Fruit fly (Drosophila melanogaster) whole organism, embryonic: ENCODE measurements around the gene CG1024.

Experiments used
- Awh ChIP-seq: fragments of 200-800 bp; sonication (Bioruptor generic); IDR thresholded peaks from 2 replicates; pipeline ENCODE4, ENCODE4 v1.3.6; 2022; ENCODE audit warnings: missing biosample characterization, missing genetic modification characterization
- BEAF-32 ChIP-seq: fragments of 200-800 bp; sonication (Bioruptor generic); optimal IDR thresholded peaks from 3 replicates; lab custom pipeline; 2017; ENCODE audit warnings: missing biosample characterization, missing genetic modification characterization, mild to moderate bottlenecking, moderate library complexity, missing genetic modification reagents
- Bgb ChIP-seq: fragments of 200-800 bp; sonication (Bioruptor generic); IDR thresholded peaks from 2 replicates; pipeline ENCODE4 v1.3.6; 2022; ENCODE audit warnings: missing biosample characterization, missing genetic modification characterization; ENCODE audit not compliant: partially characterized antibody
- CG10267 ChIP-seq: fragments of 200-800 bp; sonication (Bioruptor generic); optimal IDR thresholded peaks from 2 replicates; lab custom pipeline; 2018; ENCODE audit warnings: missing biosample characterization, mild to moderate bottlenecking, missing genetic modification characterization, moderate library complexity
- CG14710 ChIP-seq: fragments of 200-800 bp; sonication (Bioruptor generic); optimal IDR thresholded peaks from 3 replicates; lab custom pipeline; 2019; ENCODE audit warnings: missing biosample characterization, mild to moderate bottlenecking, missing genetic modification characterization, moderate library complexity
- CG14860 ChIP-seq: fragments of 200-800 bp; sonication (Bioruptor generic); IDR thresholded peaks from 3 replicates; pipeline ENCODE4 v1.3.6; 2022; ENCODE audit warnings: missing biosample characterization, missing genetic modification characterization; ENCODE audit not compliant: partially characterized antibody
- CG15514 ChIP-seq: fragments of 200-800 bp; sonication (Bioruptor generic); optimal IDR thresholded peaks from 3 replicates; lab custom pipeline; 2017; ENCODE audit warnings: missing biosample characterization, missing genetic modification characterization, mild to moderate bottlenecking, moderate library complexity, missing genetic modification reagents
- CG17186 ChIP-seq: fragments of 200-800 bp; sonication (Bioruptor generic); optimal IDR thresholded peaks from 3 replicates; lab custom pipeline; 2017; ENCODE audit warnings: missing biosample characterization, missing genetic modification reagents, missing genetic modification characterization
- CG17612 ChIP-seq: fragments of 200-800 bp; sonication (Bioruptor generic); IDR thresholded peaks from 2 replicates; pipeline ENCODE4 v1.3.6; 2022; ENCODE audit warnings: missing biosample characterization, missing genetic modification characterization
- CG2116 ChIP-seq: fragments of 200-800 bp; sonication (Bioruptor generic); optimal IDR thresholded peaks from 3 replicates; lab custom pipeline; 2018; ENCODE audit warnings: missing biosample characterization, mild to moderate bottlenecking, missing genetic modification characterization
- CG2120 ChIP-seq: fragments of 200-800 bp; sonication (Bioruptor generic); optimal IDR thresholded peaks from 3 replicates; lab custom pipeline; 2016; ENCODE audit warnings: missing biosample characterization, missing genetic modification characterization
- CG2129 ChIP-seq: fragments of 200-800 bp; sonication (Bioruptor generic); IDR thresholded peaks from 2 replicates; pipeline ENCODE4 v1.3.6; 2022; ENCODE audit warnings: missing biosample characterization, missing genetic modification characterization; ENCODE audit not compliant: partially characterized antibody
- CG30020 ChIP-seq: fragments of 200-800 bp; optimal IDR thresholded peaks from 2 replicates; lab custom pipeline; 2019; ENCODE audit warnings: missing biosample characterization, mild to moderate bottlenecking, missing genetic modification characterization, moderate library complexity
- CG32767 ChIP-seq: fragments of 200-800 bp; sonication (Bioruptor generic); IDR thresholded peaks from 2 replicates; pipeline ENCODE4 v1.3.6; 2022; ENCODE audit warnings: missing biosample characterization, missing genetic modification characterization
- CG42726 ChIP-seq: fragments of 200-800 bp; sonication (Bioruptor generic); IDR thresholded peaks from 2 replicates; pipeline ENCODE4 v1.3.6; 2022; ENCODE audit warnings: missing biosample characterization, missing genetic modification characterization; ENCODE audit not compliant: partially characterized antibody
- CG7963 ChIP-seq: fragments of 200-800 bp; sonication (Bioruptor generic); IDR thresholded peaks from 3 replicates; pipeline ENCODE4 v1.3.6; 2022; ENCODE audit warnings: missing biosample characterization, missing genetic modification characterization; ENCODE audit not compliant: partially characterized antibody
- CG8290 ChIP-seq, 3 experiments: fragments of 200-800 bp; sonication (Bioruptor generic); optimal IDR thresholded peaks; 2 replicates each; lab custom pipeline; 2016 to 2019; ENCODE audit warnings: missing biosample characterization in 3 of 3, missing genetic modification characterization in 3 of 3, mild to moderate bottlenecking in 2 of 3, moderate library complexity in 1 of 3
- CHES-1-like ChIP-seq: fragments of 200-800 bp; sonication (Bioruptor generic); optimal IDR thresholded peaks from 2 replicates; lab custom pipeline; 2016; ENCODE audit warnings: missing biosample characterization, missing genetic modification characterization
- CTCF ChIP-seq: fragments of 200-800 bp; sonication (Bioruptor generic); optimal IDR thresholded peaks from 2 replicates; lab custom pipeline; 2017; ENCODE audit warnings: missing biosample characterization, mild to moderate bottlenecking, missing genetic modification characterization, moderate library complexity
- CoRest ChIP-seq: fragments of 200-800 bp; sonication (Bioruptor generic); optimal IDR thresholded peaks from 3 replicates; lab custom pipeline; 2018; ENCODE audit warnings: missing biosample characterization, mild to moderate bottlenecking, missing genetic modification characterization, moderate library complexity
- Dll ChIP-seq: fragments of 200-800 bp; sonication (Bioruptor generic); IDR thresholded peaks from 4 replicates; pipeline ENCODE4 v1.3.6; 2022; ENCODE audit warnings: missing biosample characterization, missing genetic modification characterization; ENCODE audit not compliant: partially characterized antibody
- Doc2 ChIP-seq: fragments of 200-800 bp; sonication (Bioruptor generic); IDR thresholded peaks from 2 replicates; pipeline ENCODE4 v1.3.6; 2022; ENCODE audit warnings: missing biosample characterization, missing genetic modification characterization
- Doc3 ChIP-seq: fragments of 200-800 bp; sonication (Bioruptor generic); IDR thresholded peaks from 3 replicates; pipeline ENCODE4 v1.3.6; 2022; ENCODE audit warnings: missing biosample characterization, missing genetic modification characterization; ENCODE audit not compliant: partially characterized antibody
- Drgx ChIP-seq: fragments of 200-800 bp; sonication (Bioruptor generic); IDR thresholded peaks from 2 replicates; pipeline ENCODE4 v1.3.6; 2022; ENCODE audit warnings: missing biosample characterization, missing genetic modification characterization
- Ets97D ChIP-seq: fragments of 200-800 bp; sonication (Bioruptor generic); optimal IDR thresholded peaks from 3 replicates; lab custom pipeline; 2016; ENCODE audit warnings: missing biosample characterization, missing genetic modification characterization
- HmgZ ChIP-seq: fragments of 200-800 bp; sonication (Bioruptor generic); optimal IDR thresholded peaks from 2 replicates; lab custom pipeline; 2018; ENCODE audit warnings: missing biosample characterization, mild to moderate bottlenecking, missing genetic modification characterization
- Lhr ChIP-seq: fragments of 200-800 bp; sonication (Bioruptor generic); optimal IDR thresholded peaks from 3 replicates; lab custom pipeline; 2017; ENCODE audit warnings: mild to moderate bottlenecking, missing biosample characterization, missing genetic modification reagents, missing genetic modification characterization
- MESR4 ChIP-seq: fragments of 200-800 bp; sonication (Bioruptor generic); optimal IDR thresholded peaks from 2 replicates; lab custom pipeline; 2018; ENCODE audit warnings: missing biosample characterization, mild to moderate bottlenecking, missing genetic modification characterization, moderate library complexity
- Myb ChIP-seq: fragments of 200-800 bp; sonication (Bioruptor generic); optimal IDR thresholded peaks from 2 replicates; lab custom pipeline; 2016; ENCODE audit warnings: missing biosample characterization, missing genetic modification characterization
- Opbp ChIP-seq: fragments of 200-800 bp; sonication (Bioruptor generic); IDR thresholded peaks from 3 replicates; pipeline ENCODE4 v1.3.6; 2022; ENCODE audit warnings: missing biosample characterization, missing genetic modification characterization; ENCODE audit not compliant: partially characterized antibody
- cg ChIP-seq: fragments of 200-800 bp; sonication (Bioruptor generic); optimal IDR thresholded peaks from 3 replicates; lab custom pipeline; 2019; ENCODE audit warnings: missing biosample characterization, mild to moderate bottlenecking, missing genetic modification characterization, moderate library complexity
- crol ChIP-seq: fragments of 200-800 bp; sonication (Bioruptor generic); IDR thresholded peaks from 2 replicates; pipeline ENCODE4 v1.3.6; 2022; ENCODE audit warnings: missing biosample characterization, missing genetic modification characterization
- da ChIP-seq: fragments of 200-800 bp; sonication (Bioruptor generic); optimal IDR thresholded peaks from 2 replicates; lab custom pipeline; 2016; ENCODE audit warnings: missing biosample characterization, missing genetic modification characterization
- dm ChIP-seq: fragments of 200-800 bp; sonication (Bioruptor generic); optimal IDR thresholded peaks from 3 replicates; lab custom pipeline; 2016; ENCODE audit warnings: missing biosample characterization, missing genetic modification characterization
- eyg ChIP-seq: fragments of 200-800 bp; sonication (Bioruptor generic); optimal IDR thresholded peaks from 3 replicates; lab custom pipeline; 2016; ENCODE audit warnings: missing biosample characterization, missing genetic modification characterization
- gem ChIP-seq: fragments of 200-800 bp; sonication (Bioruptor generic); optimal IDR thresholded peaks from 2 replicates; lab custom pipeline; 2019; ENCODE audit warnings: missing biosample characterization, mild to moderate bottlenecking, missing genetic modification characterization, moderate library complexity
- hb ChIP-seq: fragments of 200-800 bp; sonication (Bioruptor generic); IDR thresholded peaks from 3 replicates; pipeline ENCODE4 v1.3.6; 2022; ENCODE audit warnings: missing biosample characterization, missing genetic modification characterization; ENCODE audit not compliant: partially characterized antibody
- hbn ChIP-seq: fragments of 200-800 bp; sonication (Bioruptor generic); IDR thresholded peaks from 2 replicates; pipeline ENCODE4 v1.3.6; 2022; ENCODE audit warnings: missing biosample characterization, missing genetic modification characterization; ENCODE audit not compliant: partially characterized antibody
- nerfin-2 ChIP-seq: fragments of 200-800 bp; sonication (Bioruptor generic); IDR thresholded peaks from 2 replicates; pipeline ENCODE4 v1.3.6; 2022; ENCODE audit warnings: missing biosample characterization, missing genetic modification characterization; ENCODE audit not compliant: partially characterized antibody
- nmo ChIP-seq: fragments of 200-800 bp; sonication (Bioruptor generic); optimal IDR thresholded peaks from 2 replicates; lab custom pipeline; 2018; ENCODE audit warnings: missing biosample characterization, mild to moderate bottlenecking, missing genetic modification characterization, moderate library complexity
- sens ChIP-seq: fragments of 200-800 bp; sonication (Bioruptor generic); peaks from one replicate; lab custom pipeline; 2016; ENCODE audit warnings: missing biosample characterization, missing genetic modification characterization
- sna ChIP-seq: fragments of 200-800 bp; sonication (Bioruptor generic); IDR thresholded peaks from 2 replicates; pipeline ENCODE4 v1.3.6; 2022; ENCODE audit warnings: missing biosample characterization, missing genetic modification characterization; ENCODE audit not compliant: partially characterized antibody
- sob ChIP-seq: fragments of 200-800 bp; sonication (Bioruptor generic); IDR thresholded peaks from 2 replicates; pipeline ENCODE4 v1.3.6; 2022; ENCODE audit warnings: missing biosample characterization, missing genetic modification characterization
- ssp ChIP-seq: fragments of 200-800 bp; sonication (Bioruptor generic); IDR thresholded peaks from 2 replicates; pipeline ENCODE4 v1.3.6; 2022; ENCODE audit warnings: missing biosample characterization, missing genetic modification characterization
- tll ChIP-seq, 2 experiments: fragments of 200-800 bp in 1 of 2; fragments of >200 bp in 1 of 2; sonication (Bioruptor generic) in 1 of 2; optimal IDR thresholded peaks; 2 replicates each; lab custom pipeline; 2017 to 2019; ENCODE audit warnings: missing biosample characterization in 2 of 2, missing genetic modification characterization in 2 of 2, mild to moderate bottlenecking in 1 of 2, moderate library complexity in 1 of 2
- unc-4 ChIP-seq: fragments of 200-800 bp; sonication (Bioruptor generic); IDR thresholded peaks from 2 replicates; pipeline ENCODE4 v1.3.6; 2022; ENCODE audit warnings: missing biosample characterization, missing genetic modification characterization; ENCODE audit not compliant: partially characterized antibody
- z ChIP-seq: fragments of 200-800 bp; sonication (Bioruptor generic); IDR thresholded peaks from 3 replicates; pipeline ENCODE4 v1.3.6; 2022; ENCODE audit warnings: missing biosample characterization, missing genetic modification characterization

Gene CG1024

dm6 chr3R:6351181-6351580 is 28.9 kb downstream of the CG1024 start (continued):
- no peak for TF ChIP-seq Lhr
- peak; percentile 61 for TF ChIP-seq crol (GFP tag; lab: Robert Waterston, UW)
- peak; percentile 23; the same call in 1 of the 2 replicates for TF ChIP-seq Drgx (GFP tag; lab: Robert Waterston, UW)
- TF ChIP-seq CG2129 (GFP tag; lab: Robert Waterston, UW): no peak
- TF ChIP-seq z: 0 out of 3 replicates have a peak, but pooled peaks have one; percentile 31
- no peak for TF ChIP-seq Awh (GFP tag; lab: Robert Waterston, UW)
- TF ChIP-seq MESR4 (GFP tag; lab: Kevin White, UChicago): peak; percentile 51

DNA sequence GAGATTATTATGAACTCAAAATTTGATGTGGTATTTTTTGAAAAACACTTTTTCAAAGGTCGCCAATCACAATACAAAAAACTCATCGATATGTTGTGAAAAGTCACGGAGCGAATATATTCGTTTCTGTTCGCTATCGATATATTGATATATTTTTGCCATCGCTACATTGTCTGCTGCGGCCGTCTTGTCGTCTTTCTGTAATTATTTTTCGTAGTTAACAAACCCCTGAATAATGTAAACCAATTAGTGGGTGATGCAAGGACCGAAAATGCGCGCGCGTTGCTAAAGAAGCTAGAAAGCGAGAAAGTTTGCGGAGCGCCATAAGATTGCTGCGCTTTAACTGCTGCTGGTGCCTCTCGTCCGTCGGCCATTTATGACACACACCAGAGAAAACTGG is 29.4 kb downstream of the CG1024 start, which contains the start of gene Pak:
Gene Pak (plus strand): TSS at position 142 of the 400 bp plus-strand sequence.
- no peak for TF ChIP-seq ssp
- peak; percentile 43 for TF ChIP-seq CG14710
- TF ChIP-seq unc-4: peak; percentile 94
- TF ChIP-seq CG17612: no peak
- peak; percentile 57 for TF ChIP-seq Myb (GFP tag; lab: Kevin White, UChicago)
- peak; percentile 27 for TF ChIP-seq CG10267 (tag; lab: Kevin White, UChicago)
- TF ChIP-seq CG14860 (GFP tag; lab: Robert Waterston, UW): peak; percentile 86
- TF ChIP-seq nmo (GFP tag; lab: Kevin White, UChicago): peak; percentile 32
- TF ChIP-seq CG2120: peak; percentile 26
- TF ChIP-seq hbn: peak; percentile 89
- peak; percentile 95 for TF ChIP-seq CG42726 (GFP tag; lab: Robert Waterston, UW)
- peak; percentile 57 for TF ChIP-seq CG30020
- TF ChIP-seq CG2116 (GFP tag; lab: Kevin White, UChicago): peak; percentile 56
- TF ChIP-seq CG8290 (GFP tag; optimal IDR thresholded peaks at IDR 0.05; lab: Kevin White, UChicago): peak; percentile 43
- peak in 1 of 2 experiments; percentile 56 for TF ChIP-seq CG8290 (tag; optimal IDR thresholded peaks at IDR 0.05; lab: Kevin White, UChicago)
- peak; percentile 96 for TF ChIP-seq Opbp
- TF ChIP-seq hb (GFP tag; lab: Robert Waterston, UW): peak; percentile 87
- TF ChIP-seq Doc3 (GFP tag; lab: Robert Waterston, UW): peak; percentile 91
- peak; percentile 58 for TF ChIP-seq Ets97D
- TF ChIP-seq Doc2: no peak
- TF ChIP-seq CG7963 (GFP tag; lab: Robert Waterston, UW): peak; percentile 89
- peak; percentile 13 for TF ChIP-seq dm
- TF ChIP-seq nerfin-2: peak; percentile 82
- peak; percentile 94 for TF ChIP-seq Dll (GFP tag; lab: Robert Waterston, UW)
- TF ChIP-seq HmgZ (tag; lab: Kevin White, UChicago): peak; percentile 33
- peak; percentile 25 for TF ChIP-seq CG17186 (GFP tag; lab: Kevin White, UChicago)
- TF ChIP-seq tll (GFP tag; optimal IDR thresholded peaks at IDR 0.05; lab: Kevin White, UChicago): peak in 1 of 2 experiments; percentile 36
- TF ChIP-seq sob (GFP tag; lab: Robert Waterston, UW): no peak
- peak; percentile 92 for TF ChIP-seq sna
- TF ChIP-seq Bgb: peak; percentile 96
- no peak for TF ChIP-seq CG32767 (GFP tag; lab: Robert Waterston, UW)
- TF ChIP-seq CG2129 (GFP tag; lab: Robert Waterston, UW): peak; percentile 76
- peak; percentile 58 for TF ChIP-seq CG15514
- TF ChIP-seq CHES-1-like (GFP tag; lab: Kevin White, UChicago): peak; percentile 11
- TF ChIP-seq CoRest (tag; lab: Kevin White, UChicago): peak; percentile 55
- TF ChIP-seq BEAF-32 (GFP tag; lab: Kevin White, UChicago): peak; percentile 95
- TF ChIP-seq eyg: peak; percentile 33
- peak; percentile 46 for TF ChIP-seq gem (tag; lab: Kevin White, UChicago)
- peak; percentile 80 for TF ChIP-seq sens (GFP tag; lab: Kevin White, UChicago)
- TF ChIP-seq da (GFP tag; lab: Kevin White, UChicago): peak; percentile 11
- TF ChIP-seq cg (GFP tag; lab: Kevin White, UChicago): no peak
- TF ChIP-seq CTCF (GFP tag; lab: Kevin White, UChicago): peak; percentile 15
